Fruit fly (Drosophila melanogaster): ENCODE measurements around the gene dl.

dm6 chr2L:17472582-17473524, 22.7 kb upstream of the dl start, which contains the start of gene BicD:
- TF ChIP-seq pan (optimal IDR thresholded peaks at IDR 0.05) (no peak), psq (optimal IDR thresholded peaks at IDR 0.05) (no peak), CG8478 (optimal IDR thresholded peaks at IDR 0.05) (no peak), Dll (optimal IDR thresholded peaks at IDR 0.05) (no peak), usp (GFP tag; optimal IDR thresholded peaks at IDR 0.05) (no peak)

Measured in whole organism.